Worm (Caenorhabditis elegans) whole organism, L2 larva: ENCODE results near the gene dnc-3.

Experiments used
- C34F6.9 ChIP-seq: fragments of 150-350 bp; optimal IDR thresholded peaks from 2 replicates; lab custom pipeline; 2014; ENCODE audit warnings: missing biosample characterization, missing genetic modification characterization
- F13H6.1 ChIP-seq: sonication (generic microtip); optimal IDR thresholded peaks from 2 replicates; lab custom pipeline; 2016; ENCODE audit warnings: missing genetic modification characterization, missing compliant biosample characterization
- R02D3.7 ChIP-seq: fragments of 150-350 bp; optimal IDR thresholded peaks from 2 replicates; lab custom pipeline; 2014; ENCODE audit warnings: missing biosample characterization, missing genetic modification characterization
- ama-1 ChIP-seq: fragments of 150-350 bp; optimal IDR thresholded peaks from 2 replicates; lab custom pipeline; 2018; ENCODE audit warnings: inconsistent platforms
- blmp-1 ChIP-seq: sonication (generic microtip); optimal IDR thresholded peaks from 2 replicates; lab custom pipeline; 2017; ENCODE audit warnings: missing genetic modification characterization, mild to moderate bottlenecking, missing compliant biosample characterization, antibody characterized with exemption, moderate library complexity; ENCODE audit not compliant: insufficient read depth
- ceh-16 ChIP-seq: fragments of 150-350 bp; optimal IDR thresholded peaks from 2 replicates; lab custom pipeline; 2014; ENCODE audit warnings: missing biosample characterization, missing genetic modification characterization
- ceh-82 ChIP-seq: fragments of 150-350 bp; optimal IDR thresholded peaks from 2 replicates; lab custom pipeline; 2014; ENCODE audit warnings: missing biosample characterization, missing genetic modification characterization
- crh-2 ChIP-seq: sonication (generic microtip); optimal IDR thresholded peaks from 2 replicates; lab custom pipeline; 2017; ENCODE audit warnings: missing biosample characterization, missing genetic modification characterization
- dmd-4 ChIP-seq: sonication (generic microtip); optimal IDR thresholded peaks from 2 replicates; lab custom pipeline; 2017; ENCODE audit warnings: missing biosample characterization, missing genetic modification characterization
- egl-27 ChIP-seq: sonication (generic microtip); optimal IDR thresholded peaks from 3 replicates; lab custom pipeline; 2017; ENCODE audit warnings: missing biosample characterization, missing genetic modification reagents, missing genetic modification characterization
- elt-1 ChIP-seq: fragments of 150-350 bp; optimal IDR thresholded peaks from 2 replicates; lab custom pipeline; 2014; ENCODE audit warnings: missing biosample characterization, missing genetic modification characterization
- elt-3 ChIP-seq: sonication (generic microtip); optimal IDR thresholded peaks from 2 replicates; lab custom pipeline; 2017; ENCODE audit warnings: missing biosample characterization, missing genetic modification characterization
- lin-39 ChIP-seq: fragments of 150-350 bp; optimal IDR thresholded peaks from 2 replicates; lab custom pipeline; 2014; ENCODE audit warnings: missing biosample characterization, missing genetic modification reagents, missing genetic modification characterization
- lsy-2 ChIP-seq, 2 experiments: fragments of 150-350 bp in 1 of 2; sonication (generic microtip) in 1 of 2; optimal IDR thresholded peaks; 2 replicates each; lab custom pipeline; 2014 to 2017; ENCODE audit warnings: missing biosample characterization in 2 of 2, missing genetic modification characterization in 2 of 2
- mab-5 ChIP-seq: fragments of 150-350 bp; optimal IDR thresholded peaks from 2 replicates; lab custom pipeline; 2014; ENCODE audit warnings: missing biosample characterization, missing genetic modification characterization
- mbf-1 ChIP-seq: sonication (generic microtip); optimal IDR thresholded peaks from 2 replicates; lab custom pipeline; 2017; ENCODE audit warnings: missing biosample characterization, missing genetic modification characterization
- nhr-10 ChIP-seq: sonication (generic microtip); optimal IDR thresholded peaks from 2 replicates; lab custom pipeline; 2017; ENCODE audit warnings: missing biosample characterization, missing genetic modification characterization
- nhr-11 ChIP-seq: fragments of 150-350 bp; optimal IDR thresholded peaks from 2 replicates; lab custom pipeline; 2014; ENCODE audit warnings: missing biosample characterization, missing genetic modification characterization
- nhr-12 ChIP-seq: fragments of 150-350 bp; optimal IDR thresholded peaks from 2 replicates; lab custom pipeline; 2014; ENCODE audit warnings: missing biosample characterization, missing genetic modification characterization
- nhr-129 ChIP-seq: fragments of 150-350 bp; optimal IDR thresholded peaks from 2 replicates; lab custom pipeline; 2014; ENCODE audit warnings: missing biosample characterization, missing genetic modification characterization
- nhr-23 ChIP-seq: fragments of 150-350 bp; optimal IDR thresholded peaks from 2 replicates; lab custom pipeline; 2014; ENCODE audit warnings: missing biosample characterization, missing genetic modification reagents, missing genetic modification characterization
- nhr-237 ChIP-seq: fragments of 150-350 bp; optimal IDR thresholded peaks from 2 replicates; lab custom pipeline; 2014; ENCODE audit warnings: missing biosample characterization, missing genetic modification characterization
- nhr-25 ChIP-seq: fragments of 150-350 bp; sonication (generic microtip); optimal IDR thresholded peaks from 3 replicates; lab custom pipeline; 2014; ENCODE audit warnings: missing biosample characterization, missing genetic modification characterization
- nhr-6 ChIP-seq: fragments of 150-350 bp; optimal IDR thresholded peaks from 2 replicates; lab custom pipeline; 2014; ENCODE audit warnings: missing biosample characterization, missing genetic modification characterization
- nhr-77 ChIP-seq: fragments of 150-350 bp; optimal IDR thresholded peaks from 2 replicates; lab custom pipeline; 2014; ENCODE audit warnings: missing biosample characterization, missing genetic modification characterization
- peb-1 ChIP-seq: fragments of 150-350 bp; optimal IDR thresholded peaks from 2 replicates; lab custom pipeline; 2014; ENCODE audit warnings: missing biosample characterization, missing genetic modification characterization
- skn-1 ChIP-seq: sonication (generic microtip); optimal IDR thresholded peaks from 2 replicates; lab custom pipeline; 2017; ENCODE audit warnings: missing biosample characterization, missing genetic modification characterization
- sma-3 ChIP-seq: sonication (generic microtip); optimal IDR thresholded peaks from 2 replicates; lab custom pipeline; 2016; ENCODE audit warnings: missing genetic modification reagents, missing genetic modification characterization, missing compliant biosample characterization
- snpc-4 ChIP-seq: fragments of 150-350 bp; optimal IDR thresholded peaks from 2 replicates; lab custom pipeline; 2014; ENCODE audit warnings: missing biosample characterization, missing genetic modification characterization
- unc-39 ChIP-seq: fragments of 150-350 bp; optimal IDR thresholded peaks from 2 replicates; lab custom pipeline; 2014; ENCODE audit warnings: missing biosample characterization, missing genetic modification characterization
- unc-55 ChIP-seq: fragments of 150-350 bp; sonication (generic microtip); optimal IDR thresholded peaks from 3 replicates; lab custom pipeline; 2014; ENCODE audit warnings: missing biosample characterization, missing genetic modification reagents, missing genetic modification characterization
- zag-1 ChIP-seq: fragments of 150-350 bp; optimal IDR thresholded peaks from 2 replicates; lab custom pipeline; 2014; ENCODE audit warnings: missing biosample characterization, missing genetic modification characterization
- ztf-1 ChIP-seq: fragments of 200-800 bp; sonication (Bioruptor generic); conservative IDR thresholded peaks from 2 replicates; pipeline ENCODE4 v1.3.6; 2022; ENCODE audit warnings: missing genetic modification characterization, missing compliant biosample characterization
- ztf-4 ChIP-seq: fragments of 150-350 bp; optimal IDR thresholded peaks from 2 replicates; lab custom pipeline; 2014; ENCODE audit warnings: missing biosample characterization, missing genetic modification characterization

The dnc-3 gene

DNA sequence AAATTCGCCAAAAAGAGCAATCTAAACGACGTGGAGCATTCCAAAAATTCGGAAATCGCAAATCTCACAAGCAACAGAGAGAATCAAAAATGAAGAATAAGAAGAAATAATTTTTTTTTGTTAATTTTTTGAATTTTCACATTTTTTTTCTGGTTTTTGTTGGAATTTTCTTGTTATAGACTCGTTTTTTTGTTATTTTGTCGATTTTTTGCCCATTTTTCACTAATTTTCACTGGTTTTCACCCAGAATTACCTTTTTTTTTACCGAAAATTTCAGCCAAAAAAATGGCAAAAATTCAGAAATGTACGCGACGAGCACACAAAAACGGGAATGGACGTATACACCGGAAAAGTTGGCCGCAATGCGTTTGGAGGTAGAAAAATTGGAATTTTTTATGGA, 48.8 kb upstream of the dnc-3 start, which contains the start of gene cyh-1:
Gene cyh-1 (plus strand): TSS at position 301 of the 400 bp plus-strand sequence.
- TF ChIP-seq nhr-77, result no peak
- TF ChIP-seq mbf-1 (tag; lab: Kevin White, UChicago), result no peak
- TF ChIP-seq elt-3 (tag; lab: Kevin White, UChicago), result no peak
- no peak for TF ChIP-seq nhr-25 (tag; lab: Kevin White, UChicago)
- TF ChIP-seq snpc-4 (tag; lab: Kevin White, UChicago), result no peak
- TF ChIP-seq nhr-6 (tag; lab: Kevin White, UChicago), result no peak
- TF ChIP-seq nhr-12, result no peak

DNA sequence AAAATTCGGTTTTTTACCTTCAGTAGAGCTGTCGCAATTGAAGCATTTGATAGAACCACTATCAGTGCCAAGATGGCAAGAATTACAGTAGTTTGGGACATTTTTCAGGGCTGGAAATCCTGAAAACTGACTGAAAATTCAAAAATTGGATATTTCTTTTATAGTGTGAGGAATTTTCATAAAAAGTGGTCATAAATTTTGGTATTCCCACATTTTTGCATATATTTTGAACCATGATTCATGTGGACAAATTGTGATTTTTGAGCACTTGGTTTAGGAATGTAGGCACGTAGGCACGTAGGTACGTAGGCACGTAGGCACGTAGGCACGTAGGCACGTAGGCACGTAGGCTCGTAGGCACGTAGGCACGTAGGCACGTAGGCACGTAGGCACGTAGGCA, 41.3 kb upstream of the dnc-3 start, which contains the start of gene Y49F6B.19:
Gene Y49F6B.19 (minus strand): TSS at position 101 of the 400 bp plus-strand sequence.
- TF ChIP-seq nhr-6 (tag; lab: Kevin White, UChicago) (no peak), lsy-2 (tag; optimal IDR thresholded peaks at IDR 0.05; lab: Kevin White, UChicago) (no peak), ztf-4 (no peak), nhr-10 (tag; lab: Kevin White, UChicago) (no peak), mbf-1 (tag; lab: Kevin White, UChicago) (no peak), C34F6.9 (tag; lab: Kevin White, UChicago) (no peak), egl-27 (no peak), nhr-77 (no peak), ceh-82 (tag; lab: Kevin White, UChicago) (no peak), zag-1 (tag; lab: Kevin White, UChicago) (no peak), dmd-4 (no peak)

ce11 chrII:3514631-3515030, 38.9 kb upstream of the dnc-3 start, which contains the start of gene srz-5:
Gene srz-5 (minus strand): TSS chrII:3514731.
- TF ChIP-seq elt-1 (tag; lab: Kevin White, UChicago) (no peak), dmd-4 (no peak), F13H6.1 (tag; lab: Kevin White, UChicago) (no peak), nhr-10 (tag; lab: Kevin White, UChicago) (no peak), unc-55 (no peak), ceh-82 (tag; lab: Kevin White, UChicago) (no peak), nhr-23 (tag; lab: Kevin White, UChicago) (no peak), C34F6.9 (tag; lab: Kevin White, UChicago) (no peak), lin-39 (tag; lab: Kevin White, UChicago) (no peak), R02D3.7 (tag; lab: Kevin White, UChicago) (no peak), nhr-77 (no peak), skn-1 (no peak), nhr-12 (no peak), crh-2 (tag; lab: Kevin White, UChicago) (no peak), ama-1 (no peak)

DNA sequence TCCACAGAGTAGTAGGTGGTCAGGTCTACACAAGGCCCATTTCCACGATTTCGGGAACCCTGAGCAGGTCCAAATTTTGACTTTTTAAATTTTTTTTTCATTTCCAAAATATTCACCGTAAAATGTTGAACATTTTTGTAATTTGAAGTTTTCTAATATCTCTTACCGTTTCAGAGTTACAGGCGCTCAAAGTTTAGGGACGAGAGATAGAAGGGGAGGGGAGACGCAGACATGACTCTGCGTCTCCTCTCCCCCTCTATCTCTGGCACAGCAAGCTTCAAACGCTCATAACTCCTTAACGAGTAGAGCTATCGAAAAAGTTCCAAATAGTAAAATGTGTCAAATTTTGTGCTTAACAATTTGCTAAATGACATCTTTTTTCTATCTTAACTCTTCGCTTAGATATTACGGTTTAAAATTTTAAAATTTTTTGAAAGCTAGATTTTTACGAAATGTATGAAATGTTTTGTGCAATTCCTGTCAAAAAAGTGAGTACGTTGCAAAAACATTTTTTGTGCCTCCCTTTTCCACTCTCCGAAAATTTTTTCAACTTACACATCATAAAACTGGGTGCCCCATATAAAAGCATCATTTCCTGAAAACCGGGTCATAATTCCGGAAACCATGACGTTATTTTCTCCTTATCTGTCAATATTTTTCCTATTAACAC, 38.0 kb upstream of the dnc-3 start, which contains the start of the genes Y49F6B.14 and clec-125:
Gene Y49F6B.14 (minus strand): TSS at position 101 of the 670 bp plus-strand sequence.
Gene clec-125 (plus strand): TSS at position 620 of the 670 bp plus-strand sequence.
- no peak for TF ChIP-seq lsy-2 (tag; optimal IDR thresholded peaks at IDR 0.05; lab: Kevin White, UChicago)
- TF ChIP-seq ama-1, result no peak
- no peak for TF ChIP-seq sma-3 (GFP tag; lab: Kevin White, UChicago)
- no peak for TF ChIP-seq blmp-1 (tag; lab: Kevin White, UChicago)
- no peak for TF ChIP-seq R02D3.7 (tag; lab: Kevin White, UChicago)
- no peak for TF ChIP-seq nhr-77
- TF ChIP-seq unc-39 (tag; lab: Kevin White, UChicago), result no peak

- TF ChIP-seq elt-3 (tag; lab: Kevin White, UChicago), result no peak
- TF ChIP-seq F13H6.1 (tag; lab: Kevin White, UChicago), result no peak
- TF ChIP-seq mab-5 (tag; lab: Kevin White, UChicago), result no peak
- TF ChIP-seq R02D3.7 (tag; lab: Kevin White, UChicago), result no peak
- no peak for TF ChIP-seq ztf-1
- no peak for TF ChIP-seq nhr-11
- TF ChIP-seq nhr-237 (tag; lab: Kevin White, UChicago), result no peak
- TF ChIP-seq C34F6.9 (tag; lab: Kevin White, UChicago), result no peak
- no peak for TF ChIP-seq snpc-4 (tag; lab: Kevin White, UChicago)
- TF ChIP-seq ceh-16, result no peak
- TF ChIP-seq peb-1, result no peak
- no peak for TF ChIP-seq nhr-12
- TF ChIP-seq ceh-82 (tag; lab: Kevin White, UChicago), result no peak
- no peak for TF ChIP-seq nhr-129 (tag; lab: Kevin White, UChicago)
- TF ChIP-seq nhr-6 (tag; lab: Kevin White, UChicago), result no peak
- no peak for TF ChIP-seq nhr-23 (tag; lab: Kevin White, UChicago)
- no peak for TF ChIP-seq lin-39 (tag; lab: Kevin White, UChicago)
- TF ChIP-seq, all 48 proteins: peak for 0
Observed at ce11 chrII:3516175-3516574, 37.3 kb upstream of the dnc-3 start.
